Worm (Caenorhabditis elegans) whole organism, midembryonic: ENCODE measurements around the gene srh-89.
"Not testable (repeated sequence)": the region's sequence is repeated elsewhere in the genome, so short reads cannot be mapped to it uniquely, and the experiment has no call there.

Source experiments
- cog-1 ChIP-seq: sonication (generic microtip); optimal IDR thresholded peaks from 2 replicates; lab custom pipeline; 2016; ENCODE audit warnings: missing genetic modification characterization, missing compliant biosample characterization
- flt-1 ChIP-seq: fragments of 200-800 bp; sonication (Bioruptor generic); IDR thresholded peaks from 2 replicates; pipeline ENCODE4 v1.3.6; 2022; ENCODE audit warnings: missing genetic modification characterization, missing compliant biosample characterization
- med-1 ChIP-seq: sonication (generic microtip); optimal IDR thresholded peaks from 2 replicates; lab custom pipeline; 2017; ENCODE audit warnings: missing genetic modification characterization, mild to moderate bottlenecking, missing compliant biosample characterization, antibody characterized with exemption, missing genetic modification reagents; ENCODE audit not compliant: insufficient read depth
- ref-1 ChIP-seq: fragments of 200-800 bp; sonication (Bioruptor generic); conservative IDR thresholded peaks from 2 replicates; pipeline ENCODE4 v1.3.6; 2022; ENCODE audit warnings: missing genetic modification reagents, missing genetic modification characterization, missing compliant biosample characterization

DNA sequence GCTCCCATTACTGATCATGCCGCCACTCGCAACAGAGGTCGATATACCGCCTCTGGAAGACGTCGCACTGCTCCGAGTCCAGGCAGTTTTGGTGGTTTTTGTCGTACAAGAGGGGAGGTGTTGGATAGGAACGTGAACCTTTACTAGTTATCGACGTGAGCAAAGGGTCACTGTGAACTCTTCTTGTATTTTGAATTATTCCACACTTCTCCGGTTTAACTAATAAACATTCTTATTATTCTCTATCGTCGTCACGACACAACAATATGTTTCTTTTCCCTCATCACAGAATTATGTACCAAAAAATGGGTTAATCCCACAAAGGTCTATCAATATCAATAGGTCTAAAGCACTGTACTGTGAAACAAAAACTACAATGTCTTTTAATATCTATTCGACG lies 46.9 kb upstream of the srh-89 start, which contains the start of gene nhr-171:
- TF ChIP-seq med-1 (GFP tag; lab: Kevin White, UChicago); cog-1 (tag; lab: Kevin White, UChicago); flt-1 (GFP tag; lab: Robert Waterston, UW); ref-1 (GFP tag; lab: Robert Waterston, UW): not testable (repeated sequence)
